Worm (Caenorhabditis elegans) whole organism, midembryonic: ENCODE results near the gene gsp-1.

ENCODE experiments used
- T22C8.4 ChIP-seq: fragments of 200-800 bp; sonication (Bioruptor generic); IDR thresholded peaks from 2 replicates; pipeline ENCODE4 v1.3.6; 2022; ENCODE audit warnings: missing genetic modification characterization, missing compliant biosample characterization
- cog-1 ChIP-seq: sonication (generic microtip); optimal IDR thresholded peaks from 2 replicates; lab custom pipeline; 2016; ENCODE audit warnings: missing genetic modification characterization, missing compliant biosample characterization
- flt-1 ChIP-seq: fragments of 200-800 bp; sonication (Bioruptor generic); IDR thresholded peaks from 2 replicates; pipeline ENCODE4 v1.3.6; 2022; ENCODE audit warnings: missing genetic modification characterization, missing compliant biosample characterization
- klf-2 ChIP-seq: fragments of 200-800 bp; sonication (Bioruptor generic); conservative IDR thresholded peaks from 2 replicates; pipeline ENCODE4 v1.3.6; 2022; ENCODE audit warnings: missing genetic modification reagents, missing genetic modification characterization, missing compliant biosample characterization
- med-1 ChIP-seq: sonication (generic microtip); optimal IDR thresholded peaks from 2 replicates; lab custom pipeline; 2017; ENCODE audit warnings: missing genetic modification characterization, mild to moderate bottlenecking, missing compliant biosample characterization, antibody characterized with exemption, missing genetic modification reagents; ENCODE audit not compliant: insufficient read depth
- ref-1 ChIP-seq: fragments of 200-800 bp; sonication (Bioruptor generic); conservative IDR thresholded peaks from 2 replicates; pipeline ENCODE4 v1.3.6; 2022; ENCODE audit warnings: missing genetic modification reagents, missing genetic modification characterization, missing compliant biosample characterization
- tab-1 ChIP-seq: fragments of 200-800 bp; sonication (Bioruptor generic); IDR thresholded peaks from 2 replicates; pipeline ENCODE4 v1.3.6; 2022; ENCODE audit warnings: missing genetic modification characterization, missing compliant biosample characterization
- ztf-23 ChIP-seq: fragments of 200-800 bp; sonication (Bioruptor generic); IDR thresholded peaks from 2 replicates; pipeline ENCODE4 v1.3.6; 2022; ENCODE audit warnings: missing genetic modification reagents, missing genetic modification characterization, missing compliant biosample characterization
- ztf-29 ChIP-seq: fragments of 200-800 bp; sonication (Bioruptor generic); IDR thresholded peaks from 2 replicates; pipeline ENCODE4 v1.3.6; 2022; ENCODE audit warnings: missing genetic modification reagents, missing genetic modification characterization, missing compliant biosample characterization

gsp-1 gene

ce11 chrV:10729456-10729904 is 47.3 kb downstream of the gsp-1 start:
- TF ChIP-seq cog-1 (no peak), klf-2 (GFP tag; lab: Robert Waterston, UW) (no peak), T22C8.4 (GFP tag; lab: Robert Waterston, UW) (no peak), ref-1 (GFP tag; lab: Robert Waterston, UW) (no peak), flt-1 (GFP tag; lab: Robert Waterston, UW) (no peak), ztf-23 (no peak), tab-1 (GFP tag; lab: Robert Waterston, UW) (no peak), med-1 (GFP tag; lab: Kevin White, UChicago) (no peak), ztf-29 (no peak)

- TF ChIP-seq klf-2 (GFP tag; lab: Robert Waterston, UW): no peak
- no peak for TF ChIP-seq tab-1 (GFP tag; lab: Robert Waterston, UW)
- no peak for TF ChIP-seq cog-1
- no peak for TF ChIP-seq T22C8.4 (GFP tag; lab: Robert Waterston, UW)
- TF ChIP-seq ref-1 (GFP tag; lab: Robert Waterston, UW): no peak
- no peak for TF ChIP-seq ztf-29
- TF ChIP-seq flt-1 (GFP tag; lab: Robert Waterston, UW): no peak
- no peak for TF ChIP-seq ztf-23
- no peak for TF ChIP-seq med-1 (GFP tag; lab: Kevin White, UChicago)
Observed at ce11 chrV:10730824-10731416, 48.7 kb downstream of the gsp-1 start.

- TF ChIP-seq ref-1 (GFP tag; lab: Robert Waterston, UW): no peak
- no peak for TF ChIP-seq tab-1 (GFP tag; lab: Robert Waterston, UW)
- TF ChIP-seq T22C8.4 (GFP tag; lab: Robert Waterston, UW): no peak
- TF ChIP-seq ztf-29: no peak
Observed at ce11 chrV:10731989-10732472, 49.8 kb downstream of the gsp-1 start, which contains the start of gene T28B11.1. Gene T28B11.1, minus strand, starts transcription at chrV:10732422.
